Fruit fly (Drosophila melanogaster) whole organism, pupa: ENCODE results near the gene CG34433.

Experiments
- CG10348 ChIP-seq: fragments of 200-800 bp; sonication (Bioruptor generic); IDR thresholded peaks from 2 replicates; pipeline ENCODE4 v1.3.6; 2022; ENCODE audit warnings: missing biosample characterization, missing genetic modification characterization
- CG12605 ChIP-seq: fragments of 200-800 bp; sonication (Bioruptor generic); IDR thresholded peaks from 2 replicates; pipeline ENCODE4 v1.3.6; 2022; ENCODE audit warnings: missing biosample characterization, missing genetic modification characterization
- CG13204 ChIP-seq: fragments of 200-800 bp; sonication (Bioruptor generic); optimal IDR thresholded peaks from 2 replicates; lab custom pipeline; 2018; ENCODE audit warnings: missing biosample characterization, mild to moderate bottlenecking, missing genetic modification characterization, moderate library complexity
- CG14655 ChIP-seq: fragments of 200-800 bp; sonication (Bioruptor generic); optimal IDR thresholded peaks from 3 replicates; lab custom pipeline; 2017; ENCODE audit warnings: mild to moderate bottlenecking, missing biosample characterization, missing genetic modification reagents, missing genetic modification characterization
- CG15710 ChIP-seq: fragments of 200-800 bp; sonication (Bioruptor generic); optimal IDR thresholded peaks from 2 replicates; lab custom pipeline; 2018; ENCODE audit warnings: missing biosample characterization, mild to moderate bottlenecking, missing genetic modification characterization, moderate library complexity
- CG17806 ChIP-seq: fragments of 200-800 bp; sonication (Bioruptor generic); optimal IDR thresholded peaks from 2 replicates; lab custom pipeline; 2018; ENCODE audit warnings: missing biosample characterization, mild to moderate bottlenecking, missing genetic modification characterization, moderate library complexity
- CG32121 ChIP-seq: fragments of 200-800 bp; sonication (Bioruptor generic); IDR thresholded peaks from 2 replicates; pipeline ENCODE4 v1.3.6; 2022; ENCODE audit warnings: missing biosample characterization, missing genetic modification characterization
- CG34367 ChIP-seq: fragments of 200-800 bp; sonication (Bioruptor generic); optimal IDR thresholded peaks from 2 replicates; lab custom pipeline; 2018; ENCODE audit warnings: missing biosample characterization, mild to moderate bottlenecking, missing genetic modification characterization
- CG4496 ChIP-seq: fragments of 200-800 bp; sonication (Bioruptor generic); IDR thresholded peaks from 3 replicates; pipeline ENCODE4 v1.3.6; 2022; ENCODE audit warnings: missing biosample characterization, missing genetic modification characterization
- CG8159 ChIP-seq: fragments of 200-800 bp; sonication (Bioruptor generic); optimal IDR thresholded peaks from 3 replicates; lab custom pipeline; 2018; ENCODE audit warnings: missing biosample characterization, mild to moderate bottlenecking, missing genetic modification characterization, moderate library complexity
- CG8301 ChIP-seq: fragments of 200-800 bp; sonication (Bioruptor generic); optimal IDR thresholded peaks from 2 replicates; lab custom pipeline; 2018; ENCODE audit warnings: missing biosample characterization, mild to moderate bottlenecking, missing genetic modification characterization
- CG9948 ChIP-seq: fragments of 200-800 bp; sonication (Bioruptor generic); optimal IDR thresholded peaks from 2 replicates; lab custom pipeline; 2018; ENCODE audit warnings: missing biosample characterization, mild to moderate bottlenecking, missing genetic modification characterization, moderate library complexity
- D1 ChIP-seq: fragments of 200-800 bp; sonication (Bioruptor generic); optimal IDR thresholded peaks from 2 replicates; lab custom pipeline; 2018; ENCODE audit warnings: missing biosample characterization, mild to moderate bottlenecking, missing genetic modification characterization, moderate library complexity
- EcR ChIP-seq: fragments of 200-800 bp; sonication (Bioruptor generic); optimal IDR thresholded peaks from 3 replicates; lab custom pipeline; 2019; ENCODE audit warnings: missing biosample characterization, missing genetic modification characterization, mild to moderate bottlenecking, moderate library complexity, missing genetic modification reagents
- Ets98B ChIP-seq: fragments of 200-800 bp; sonication (Bioruptor generic); IDR thresholded peaks from 2 replicates; pipeline ENCODE4 v1.3.6; 2022; ENCODE audit warnings: missing biosample characterization, missing genetic modification characterization
- Pif1A ChIP-seq: fragments of 200-800 bp; sonication (Bioruptor generic); optimal IDR thresholded peaks from 3 replicates; lab custom pipeline; 2016; ENCODE audit warnings: missing biosample characterization, missing genetic modification characterization
- Pif1B ChIP-seq: fragments of 200-800 bp; sonication (Bioruptor generic); optimal IDR thresholded peaks from 3 replicates; lab custom pipeline; 2016; ENCODE audit warnings: missing biosample characterization, missing genetic modification characterization
- Snoo ChIP-seq: fragments of 200-800 bp; sonication (Bioruptor generic); optimal IDR thresholded peaks from 3 replicates; lab custom pipeline; 2017; ENCODE audit warnings: missing biosample characterization, mild to moderate bottlenecking, missing genetic modification characterization, inconsistent platforms
- fd96Ca ChIP-seq: fragments of 200-800 bp; sonication (Bioruptor generic); IDR thresholded peaks from 3 replicates; pipeline ENCODE4 v1.3.6; 2022; ENCODE audit warnings: missing biosample characterization, missing genetic modification characterization
- gl ChIP-seq: fragments of 200-800 bp; sonication (Bioruptor generic); optimal IDR thresholded peaks from 2 replicates; lab custom pipeline; 2018; ENCODE audit warnings: missing biosample characterization, mild to moderate bottlenecking, missing genetic modification characterization
- rn ChIP-seq: fragments of 200-800 bp; sonication (Bioruptor generic); IDR thresholded peaks from 2 replicates; pipeline ENCODE4 v1.3.6; 2022; ENCODE audit warnings: missing biosample characterization, missing genetic modification characterization

The CG34433 gene

DNA sequence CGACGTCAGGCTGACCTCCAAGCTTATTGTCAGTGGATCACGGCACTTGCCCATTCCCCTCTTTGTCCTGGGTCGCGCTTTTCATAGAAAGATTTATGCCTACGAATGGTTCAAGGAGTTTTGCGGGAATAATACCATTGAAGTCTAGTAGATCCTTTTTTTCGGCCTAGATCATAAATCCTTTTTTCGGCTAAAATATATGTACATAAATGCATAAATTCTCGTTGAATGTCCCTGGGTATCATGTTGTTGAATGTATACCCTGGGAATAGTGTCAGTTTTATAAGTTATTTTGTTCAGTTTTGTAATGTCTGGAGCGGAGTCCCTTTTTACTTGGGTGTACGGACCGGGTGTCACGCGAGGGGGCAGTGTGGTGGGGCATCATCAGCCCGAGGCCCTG is at the start of gene CG34433:
TSS of gene CG34433 (plus strand) at position 301 of the 400 bp plus-strand sequence.
- TF ChIP-seq EcR (GFP tag; lab: Kevin White, UChicago) (no peak), CG10348 (no peak), Snoo (no peak), CG32121 (GFP tag; lab: Robert Waterston, UW) (no peak), Pif1A (GFP tag; lab: Kevin White, UChicago) (no peak), fd96Ca (no peak), CG34367 (tag; lab: Kevin White, UChicago) (no peak), rn (no peak), CG8301 (tag; lab: Kevin White, UChicago) (no peak), CG8159 (tag; lab: Kevin White, UChicago) (no peak), CG9948 (no peak), CG14655 (GFP tag; lab: Kevin White, UChicago) (no peak), CG4496 (GFP tag; lab: Robert Waterston, UW) (no peak), CG17806 (tag; lab: Kevin White, UChicago) (no peak), CG12605 (GFP tag; lab: Robert Waterston, UW) (no peak), CG15710 (tag; lab: Kevin White, UChicago) (no peak)

- TF ChIP-seq CG14655 (GFP tag; lab: Kevin White, UChicago) (peak; percentile 87), Pif1A (GFP tag; lab: Kevin White, UChicago) (peak; percentile 94), fd96Ca (peak; percentile 93), CG8301 (tag; lab: Kevin White, UChicago) (peak; percentile 88), D1 (tag; lab: Kevin White, UChicago) (no peak), EcR (GFP tag; lab: Kevin White, UChicago) (peak; percentile 58), rn (peak; percentile 82), CG15710 (tag; lab: Kevin White, UChicago) (peak; percentile 83), CG34367 (tag; lab: Kevin White, UChicago) (peak; percentile 78), CG32121 (GFP tag; lab: Robert Waterston, UW) (peak; percentile 96), CG8159 (tag; lab: Kevin White, UChicago) (peak; percentile 86), Pif1B (GFP tag; lab: Kevin White, UChicago) (peak; percentile 92), CG10348 (0 out of 2 replicates have a peak, but pooled peaks have one; percentile 15), Ets98B (GFP tag; lab: Robert Waterston, UW) (peak; percentile 97), CG17806 (tag; lab: Kevin White, UChicago) (peak; percentile 88), CG9948 (peak; percentile 77), gl (tag; lab: Kevin White, UChicago) (peak; percentile 35), Snoo (peak; percentile 88), CG12605 (GFP tag; lab: Robert Waterston, UW) (peak; percentile 95), CG4496 (GFP tag; lab: Robert Waterston, UW) (peak; percentile 97), CG13204 (GFP tag; lab: Kevin White, UChicago) (peak; percentile 54)
These were observed 49.4 kb upstream of the CG34433 start for dm6 chr3R:30600154-30601009.

dm6 chr3R:30601440-30602256 is 48.1 kb upstream of the CG34433 start, which contains the start of the genes CG2246 and CG31021:
Gene CG2246, minus strand, starts transcription at chr3R:30601489.
Gene CG31021, plus strand, starts transcription at chr3R:30602206.
- TF ChIP-seq CG14655 (GFP tag; lab: Kevin White, UChicago), result no peak
- peak; percentile 45; the same call in 2 of the 3 replicates for TF ChIP-seq CG4496 (GFP tag; lab: Robert Waterston, UW)
- peak; percentile 31 for TF ChIP-seq Ets98B (GFP tag; lab: Robert Waterston, UW)
- TF ChIP-seq CG34367 (tag; lab: Kevin White, UChicago), result no peak
- TF ChIP-seq Pif1A (GFP tag; lab: Kevin White, UChicago), result peak; percentile 23
- TF ChIP-seq, all 21 proteins: peak for 3

DNA sequence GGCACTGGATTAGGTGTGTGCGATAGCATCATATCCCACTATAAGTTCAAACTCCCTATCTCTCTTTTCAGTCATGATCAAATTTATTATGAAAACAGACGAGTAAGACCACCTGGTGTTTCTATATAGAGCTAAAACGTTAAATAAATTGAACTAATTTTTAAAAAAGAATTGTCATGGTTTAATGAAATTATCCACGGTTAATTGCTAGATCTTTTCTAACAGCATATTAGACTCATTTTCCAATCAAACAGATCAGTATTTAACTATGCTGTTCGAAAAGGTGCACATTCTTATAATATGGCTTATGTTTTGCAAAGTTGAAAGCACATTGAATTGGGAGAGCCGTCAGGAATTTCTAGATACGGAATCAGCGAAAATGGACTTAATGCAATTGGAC is 45.9 kb upstream of the CG34433 start, which contains the start of gene PH4alphaNE3:
TSS of gene PH4alphaNE3 (plus strand) at position 301 of the 400 bp plus-strand sequence.
- TF ChIP-seq CG17806 (tag; lab: Kevin White, UChicago) (no peak), rn (no peak), CG15710 (tag; lab: Kevin White, UChicago) (no peak), Snoo (no peak), CG12605 (GFP tag; lab: Robert Waterston, UW) (no peak), CG13204 (GFP tag; lab: Kevin White, UChicago) (no peak), Pif1A (GFP tag; lab: Kevin White, UChicago) (no peak)

dm6 chr3R:30605889-30606288 is 43.9 kb upstream of the CG34433 start, which contains the start of gene CG31016:
Gene CG31016, plus strand, starts transcription at chr3R:30606189.
- TF ChIP-seq CG17806 (tag; lab: Kevin White, UChicago) (no peak), CG12605 (GFP tag; lab: Robert Waterston, UW) (no peak), CG8301 (tag; lab: Kevin White, UChicago) (no peak), CG13204 (GFP tag; lab: Kevin White, UChicago) (no peak), rn (no peak)
